Worm (Caenorhabditis elegans): ENCODE data around the gene acp-4.

Gene acp-4

DNA sequence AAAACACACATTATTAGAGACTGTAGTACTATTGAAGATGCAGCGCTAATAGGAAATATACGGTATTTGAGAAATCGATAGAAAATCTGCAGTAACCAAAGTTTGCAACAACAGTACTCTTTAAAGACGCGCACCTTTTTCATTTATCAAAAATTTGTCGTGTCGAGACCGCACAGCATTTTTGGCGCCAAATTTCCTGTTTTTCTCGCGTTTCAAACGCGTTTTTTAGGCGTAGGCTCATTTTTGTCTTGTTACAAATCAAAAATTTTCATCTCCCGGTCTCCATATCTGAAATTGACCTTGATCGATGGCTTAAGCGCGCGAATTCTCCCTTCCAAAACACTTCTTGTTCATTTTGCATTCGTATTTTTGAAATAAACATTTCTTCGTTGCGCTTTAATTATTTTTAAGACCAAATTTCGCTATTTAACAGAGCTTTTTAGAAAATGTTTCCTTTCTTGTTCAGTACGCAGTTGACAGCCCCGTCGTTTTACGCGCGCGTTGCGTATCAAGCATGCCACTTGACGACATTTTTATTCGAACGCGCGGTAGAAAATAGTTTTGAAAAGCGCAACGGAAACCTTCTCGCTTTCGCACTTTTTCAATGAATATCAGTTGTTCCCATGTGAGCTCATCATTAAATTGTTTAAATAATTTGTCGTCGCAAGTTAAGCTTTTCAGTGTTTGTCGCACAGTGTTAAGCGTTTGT lies 21.9 kb upstream of the acp-4 start (continued):
- TF ChIP-seq F57C9.4 (tag; optimal IDR thresholded peaks at IDR 0.05) (no peak), madf-6 (GFP tag; IDR thresholded peaks at IDR 0.05) (peak; percentile 94), die-1 (tag; optimal IDR thresholded peaks at IDR 0.05) (no peak), F49E8.2 (tag; optimal IDR thresholded peaks at IDR 0.05; ENCODE audit: insufficient read depth) (peak; percentile 60), ZK185.1 (tag; optimal IDR thresholded peaks at IDR 0.05; ENCODE audit: poor library complexity, severe bottlenecking) (no peak), him-1 (tag; optimal IDR thresholded peaks at IDR 0.05) (no peak), B0019.2 (GFP tag; conservative IDR thresholded peaks at IDR 0.05) (no peak), nhr-27 (tag; optimal IDR thresholded peaks at IDR 0.05) (no peak), ztf-25 (GFP tag; IDR thresholded peaks at IDR 0.05) (no peak), ztf-3 (GFP tag; optimal IDR thresholded peaks at IDR 0.05) (no peak), dpl-1 (GFP tag; optimal IDR thresholded peaks at IDR 0.05) (peak; percentile 76), F39B2.1 (GFP tag; IDR thresholded peaks at IDR 0.05) (no peak), Y79H2A.3 (GFP tag; conservative IDR thresholded peaks at IDR 0.05) (no peak), F37B4.10 (GFP tag; IDR thresholded peaks at IDR 0.05) (no peak), B0035.1 (tag; optimal IDR thresholded peaks at IDR 0.05) (no peak), aptf-2 (GFP tag; conservative IDR thresholded peaks at IDR 0.05) (no peak), pha-4 (tag; optimal IDR thresholded peaks at IDR 0.05) (no peak), ccch-3 (GFP tag; optimal IDR thresholded peaks at IDR 0.05) (no peak), gei-17 (GFP tag; optimal IDR thresholded peaks at IDR 0.05) (no peak), sdz-38 (tag; optimal IDR thresholded peaks at IDR 0.05) (no peak), F22D6.2 (tag; optimal IDR thresholded peaks at IDR 0.05) (no peak), ama-1 (optimal IDR thresholded peaks at IDR 0.05) (no peak), ama-1 (GFP tag; optimal IDR thresholded peaks at IDR 0.05) (no peak), lin-40 (tag; optimal IDR thresholded peaks at IDR 0.05) (no peak), nfya-1 (tag; optimal IDR thresholded peaks at IDR 0.05; ENCODE audit: borderline replicate concordance, insufficient read depth) (no peak), ceh-91 (GFP tag; IDR thresholded peaks at IDR 0.05) (peak; percentile 81), ztf-18 (tag; optimal IDR thresholded peaks at IDR 0.05) (no peak), Y53F4B.3 (GFP tag; IDR thresholded peaks at IDR 0.05) (no peak), Y67H2A.10 (GFP tag; conservative IDR thresholded peaks at IDR 0.05) (no peak), lin-26 (GFP tag; IDR thresholded peaks at IDR 0.05) (no peak), mcd-1 (GFP tag; IDR thresholded peaks at IDR 0.05) (no peak), ets-4 (GFP tag; optimal IDR thresholded peaks at IDR 0.05) (no peak), nhr-179 (tag; optimal IDR thresholded peaks at IDR 0.05) (no peak), Y53G8AR.9 (GFP tag; conservative IDR thresholded peaks at IDR 0.05) (no peak), nhr-120 (GFP tag; IDR thresholded peaks at IDR 0.05) (no peak), lin-54 (GFP tag; optimal IDR thresholded peaks at IDR 0.05) (peak; percentile 22), hmg-1.2 (GFP tag; IDR thresholded peaks at IDR 0.05) (no peak), fkh-3 (tag; optimal IDR thresholded peaks at IDR 0.05) (no peak), dox-1 (GFP tag; IDR thresholded peaks at IDR 0.05) (0 out of 2 replicates have a peak, but pooled peaks have one; percentile 18), attf-6 (GFP tag; IDR thresholded peaks at IDR 0.05) (no peak), lag-1 (GFP tag; IDR thresholded peaks at IDR 0.05) (no peak), cebp-2 (GFP tag; IDR thresholded peaks at IDR 0.05) (no peak), zim-3 (tag; optimal IDR thresholded peaks at IDR 0.05) (no peak), hlh-26 (GFP tag; conservative IDR thresholded peaks at IDR 0.05) (no peak), akir-1 (GFP tag; optimal IDR thresholded peaks at IDR 0.05) (no peak), tbx-9 (tag; optimal IDR thresholded peaks at IDR 0.05; ENCODE audit: borderline replicate concordance) (no peak), bed-1 (GFP tag; IDR thresholded peaks at IDR 0.05) (no peak), hlh-12 (tag; optimal IDR thresholded peaks at IDR 0.05) (no peak), lsy-27 (tag; optimal IDR thresholded peaks at IDR 0.05; ENCODE audit: borderline replicate concordance, insufficient read depth) (no peak)
